Fruit fly (Drosophila melanogaster): Measurements from ENCODE around the gene CG14107.

CG14107 gene

dm6 chr3L:13381160-13381559 lies at the start of gene CG14107:
CG14107 (minus strand) TSS chr3L:13381346.
- TF ChIP-seq CTCF (optimal IDR thresholded peaks at IDR 0.05) (no peak), CG8478 (optimal IDR thresholded peaks at IDR 0.05) (no peak)

- no peak for TF ChIP-seq CTCF (optimal IDR thresholded peaks at IDR 0.05)
- TF ChIP-seq CG8478 (optimal IDR thresholded peaks at IDR 0.05) = no peak
Observed at dm6 chr3L:13430171-13430570, 49.0 kb upstream of the CG14107 start.

dm6 chr3L:13426573-13426972 lies 45.4 kb upstream of the CG14107 start, which contains the start of gene CG14105:
CG14105 (minus strand) TSS chr3L:13426673.
- TF ChIP-seq CTCF (optimal IDR thresholded peaks at IDR 0.05) (no peak), CG8478 (optimal IDR thresholded peaks at IDR 0.05) (no peak)

- TF ChIP-seq CTCF (optimal IDR thresholded peaks at IDR 0.05) (no peak), CG8478 (optimal IDR thresholded peaks at IDR 0.05) (no peak)
Observed at dm6 chr3L:13425571-13425970, 44.4 kb upstream of the CG14107 start, which contains the start of gene CG14106. CG14106 (minus strand) TSS chr3L:13425671.

dm6 chr3L:13424068-13424467 lies 42.9 kb upstream of the CG14107 start, which contains the start of gene CG33263:
CG33263 (minus strand) TSS chr3L:13424168.
- no peak for TF ChIP-seq CTCF (optimal IDR thresholded peaks at IDR 0.05)
- TF ChIP-seq CG8478 (optimal IDR thresholded peaks at IDR 0.05) = no peak

dm6 chr3L:13422286-13422787 lies 41.2 kb upstream of the CG14107 start, which contains the start of gene CG32121:
CG32121 (minus strand) TSS chr3L:13422336.
- TF ChIP-seq CG8478 (optimal IDR thresholded peaks at IDR 0.05) (no peak), CTCF (optimal IDR thresholded peaks at IDR 0.05) (no peak)

- TF ChIP-seq CG8478 (optimal IDR thresholded peaks at IDR 0.05) (no peak), CTCF (optimal IDR thresholded peaks at IDR 0.05) (no peak)
Observed at dm6 chr3L:13420212-13420611, 39.1 kb upstream of the CG14107 start.

- TF ChIP-seq CTCF (optimal IDR thresholded peaks at IDR 0.05) (no peak), CG8478 (optimal IDR thresholded peaks at IDR 0.05) (no peak)
Observed at dm6 chr3L:13412886-13413224, 31.7 kb upstream of the CG14107 start.

dm6 chr3L:13412200-13412885 lies 31.2 kb upstream of the CG14107 start, which contains the start of the genes CG10222 and flr:
CG10222 (minus strand) TSS chr3L:13412453.
flr (plus strand) TSS chr3L:13412843.
- TF ChIP-seq CTCF (optimal IDR thresholded peaks at IDR 0.05) (no peak), CG8478 (optimal IDR thresholded peaks at IDR 0.05) (no peak)

dm6 chr3L:13410999-13411398 lies 29.9 kb upstream of the CG14107 start:
- TF ChIP-seq CG8478 (optimal IDR thresholded peaks at IDR 0.05) (no peak), CTCF (optimal IDR thresholded peaks at IDR 0.05) (peak; percentile 81 to 96)

- TF ChIP-seq CTCF (optimal IDR thresholded peaks at IDR 0.05) = no peak
- TF ChIP-seq CG8478 (optimal IDR thresholded peaks at IDR 0.05) = no peak
Observed at dm6 chr3L:13409809-13410521, 28.8 kb upstream of the CG14107 start.

- TF ChIP-seq CG8478 (optimal IDR thresholded peaks at IDR 0.05) (no peak), CTCF (optimal IDR thresholded peaks at IDR 0.05) (no peak)
Observed at dm6 chr3L:13406873-13407272, 25.7 kb upstream of the CG14107 start.

dm6 chr3L:13403141-13403867 lies 22.2 kb upstream of the CG14107 start:
- TF ChIP-seq CTCF (optimal IDR thresholded peaks at IDR 0.05) = no peak
- TF ChIP-seq CG8478 (optimal IDR thresholded peaks at IDR 0.05) = no peak

dm6 chr3L:13400872-13401418 lies 19.8 kb upstream of the CG14107 start, which contains the start of gene sens:
sens (minus strand) TSS chr3L:13401125.
- TF ChIP-seq CTCF (optimal IDR thresholded peaks at IDR 0.05) = no peak
- no peak for TF ChIP-seq CG8478 (optimal IDR thresholded peaks at IDR 0.05)

- TF ChIP-seq CG8478 (optimal IDR thresholded peaks at IDR 0.05) = no peak
Observed at dm6 chr3L:13397656-13398055, 16.5 kb upstream of the CG14107 start.
